Fruit fly (Drosophila melanogaster) whole organism, embryonic: Measurements from ENCODE around the gene CG2321.
A peak's percentile ranks its signal among the peaks of the same experiment; 100 is the strongest.

Experiments
- Asciz ChIP-seq: fragments of 200-800 bp; sonication (Bioruptor generic); optimal IDR thresholded peaks from 2 replicates; lab custom pipeline; 2017; ENCODE audit warnings: missing biosample characterization, mild to moderate bottlenecking, missing genetic modification characterization, missing genetic modification reagents
- Blimp-1 ChIP-seq: fragments of 200-800 bp; sonication (Bioruptor generic); optimal IDR thresholded peaks from 3 replicates; lab custom pipeline; 2018; ENCODE audit warnings: missing biosample characterization, missing genetic modification characterization, mild to moderate bottlenecking, moderate library complexity, missing genetic modification reagents
- CG10274 ChIP-seq: fragments of 200-800 bp; sonication (Bioruptor generic); optimal IDR thresholded peaks from 3 replicates; lab custom pipeline; 2017; ENCODE audit warnings: missing biosample characterization, mild to moderate bottlenecking, missing genetic modification characterization
- CG11093 ChIP-seq: fragments of 200-800 bp; sonication (Bioruptor generic); IDR thresholded peaks from 3 replicates; pipeline ENCODE4 v1.3.6; 2022; ENCODE audit warnings: missing biosample characterization, missing genetic modification characterization
- CG11398 ChIP-seq: fragments of 200-800 bp; sonication (Bioruptor generic); optimal IDR thresholded peaks from 2 replicates; lab custom pipeline; 2016; ENCODE audit warnings: missing biosample characterization, missing genetic modification characterization
- CG11456 ChIP-seq: fragments of 200-800 bp; sonication (Bioruptor generic); IDR thresholded peaks from 3 replicates; pipeline ENCODE4 v1.3.6; 2022; ENCODE audit warnings: missing biosample characterization, missing genetic modification characterization
- CG17328 ChIP-seq: fragments of 200-800 bp; sonication (Bioruptor generic); IDR thresholded peaks from 2 replicates; pipeline ENCODE4 v1.3.6; 2022; ENCODE audit warnings: missing biosample characterization, missing genetic modification characterization
- CG17385 ChIP-seq: fragments of 200-800 bp; sonication (Bioruptor generic); optimal IDR thresholded peaks from 3 replicates; lab custom pipeline; 2018; ENCODE audit warnings: missing biosample characterization, mild to moderate bottlenecking, missing genetic modification characterization
- CG17829 ChIP-seq: fragments of 200-800 bp; optimal IDR thresholded peaks from 2 replicates; lab custom pipeline; 2019; ENCODE audit warnings: missing biosample characterization, mild to moderate bottlenecking, missing genetic modification characterization, moderate library complexity
- CG18011 ChIP-seq: fragments of 200-800 bp; sonication (Bioruptor generic); optimal IDR thresholded peaks from 2 replicates; lab custom pipeline; 2017; ENCODE audit warnings: missing biosample characterization, missing genetic modification characterization, mild to moderate bottlenecking, moderate library complexity, missing genotype
- CG1832 ChIP-seq: fragments of 200-800 bp; sonication (Bioruptor generic); optimal IDR thresholded peaks from 2 replicates; lab custom pipeline; 2017; ENCODE audit warnings: missing biosample characterization, mild to moderate bottlenecking, missing genetic modification characterization, inconsistent platforms
- CG2129 ChIP-seq: fragments of 200-800 bp; sonication (Bioruptor generic); IDR thresholded peaks from 2 replicates; pipeline ENCODE4 v1.3.6; 2022; ENCODE audit warnings: missing biosample characterization, missing genetic modification characterization; ENCODE audit not compliant: partially characterized antibody
- CG3407 ChIP-seq: fragments of 200-800 bp; sonication (Bioruptor generic); optimal IDR thresholded peaks from 2 replicates; lab custom pipeline; 2018; ENCODE audit warnings: missing biosample characterization, mild to moderate bottlenecking, missing genetic modification characterization
- CG34224 ChIP-seq: fragments of 200-800 bp; sonication (Bioruptor generic); IDR thresholded peaks from 3 replicates; pipeline ENCODE4 v1.3.6; 2022; ENCODE audit warnings: missing biosample characterization, missing genetic modification characterization; ENCODE audit not compliant: partially characterized antibody
- CG3995 ChIP-seq: fragments of 200-800 bp; sonication (Bioruptor generic); optimal IDR thresholded peaks from 3 replicates; lab custom pipeline; 2016; ENCODE audit warnings: missing biosample characterization, missing genetic modification characterization
- CG4424 ChIP-seq: fragments of 200-800 bp; sonication (Bioruptor generic); optimal IDR thresholded peaks from 3 replicates; lab custom pipeline; 2016; ENCODE audit warnings: missing biosample characterization, missing genetic modification characterization
- CG4730 ChIP-seq: fragments of 200-800 bp; sonication (Bioruptor generic); IDR thresholded peaks from 2 replicates; pipeline ENCODE4 v1.3.6; 2022; ENCODE audit warnings: missing biosample characterization, missing genetic modification characterization
- CG6683 ChIP-seq: fragments of 200-800 bp; sonication (Bioruptor generic); optimal IDR thresholded peaks from 2 replicates; lab custom pipeline; 2017; ENCODE audit warnings: missing biosample characterization, mild to moderate bottlenecking, missing genetic modification characterization, missing genetic modification reagents
- CG6854 ChIP-seq: fragments of 200-800 bp; sonication (Bioruptor generic); optimal IDR thresholded peaks from 3 replicates; lab custom pipeline; 2017; ENCODE audit warnings: missing biosample characterization, mild to moderate bottlenecking, missing genetic modification characterization
- CG8089 ChIP-seq: fragments of 200-800 bp; sonication (Bioruptor generic); optimal IDR thresholded peaks from 3 replicates; lab custom pipeline; 2016; ENCODE audit warnings: missing biosample characterization, missing genetic modification characterization
- CG9932 ChIP-seq: fragments of 200-800 bp; sonication (Bioruptor generic); IDR thresholded peaks from 2 replicates; pipeline ENCODE4 v1.3.6; 2022; ENCODE audit warnings: missing biosample characterization, missing genetic modification characterization
- CHES-1-like ChIP-seq: fragments of 200-800 bp; sonication (Bioruptor generic); optimal IDR thresholded peaks from 2 replicates; lab custom pipeline; 2016; ENCODE audit warnings: missing biosample characterization, missing genetic modification characterization
- CoRest ChIP-seq: fragments of 200-800 bp; sonication (Bioruptor generic); optimal IDR thresholded peaks from 3 replicates; lab custom pipeline; 2018; ENCODE audit warnings: missing biosample characterization, mild to moderate bottlenecking, missing genetic modification characterization, moderate library complexity
- D19B ChIP-seq: fragments of 200-800 bp; sonication (Bioruptor generic); optimal IDR thresholded peaks from 2 replicates; lab custom pipeline; 2017; ENCODE audit warnings: missing biosample characterization, mild to moderate bottlenecking, missing genetic modification characterization
- Fer1 ChIP-seq: fragments of 200-800 bp; sonication (Bioruptor generic); optimal IDR thresholded peaks from 2 replicates; lab custom pipeline; 2017; ENCODE audit warnings: missing biosample characterization, mild to moderate bottlenecking, missing genetic modification characterization
- Hand ChIP-seq: fragments of 200-800 bp; sonication (Bioruptor generic); optimal IDR thresholded peaks from 2 replicates; lab custom pipeline; 2017; ENCODE audit warnings: mild to moderate bottlenecking, missing biosample characterization, missing genetic modification reagents, missing genetic modification characterization
- Hey ChIP-seq: fragments of 200-800 bp; sonication (Bioruptor generic); optimal IDR thresholded peaks from 3 replicates; lab custom pipeline; 2018; ENCODE audit warnings: missing biosample characterization, mild to moderate bottlenecking, missing genetic modification characterization
- Hmr ChIP-seq: fragments of 200-800 bp; sonication (Bioruptor generic); optimal IDR thresholded peaks from 3 replicates; lab custom pipeline; 2017; ENCODE audit warnings: mild to moderate bottlenecking, missing biosample characterization, missing genetic modification reagents, missing genetic modification characterization
- Kr ChIP-seq: fragments of 200-800 bp; sonication (Bioruptor generic); optimal IDR thresholded peaks from 2 replicates; lab custom pipeline; 2017; ENCODE audit warnings: missing biosample characterization, mild to moderate bottlenecking, missing genetic modification characterization
- Poxn ChIP-seq: fragments of 200-800 bp; sonication (Bioruptor generic); IDR thresholded peaks from 2 replicates; pipeline ENCODE4 v1.3.6; 2022; ENCODE audit warnings: missing biosample characterization, missing genetic modification characterization
- Sry-β ChIP-seq: fragments of 200-800 bp; sonication (Bioruptor generic); optimal IDR thresholded peaks from 2 replicates; lab custom pipeline; 2018; ENCODE audit warnings: missing biosample characterization, mild to moderate bottlenecking, missing genetic modification characterization, moderate library complexity
- Stat92E ChIP-seq, 3 experiments: fragments of >200 bp in 2 of 3; fragments of 200-800 bp in 1 of 3; sonication (Bioruptor generic) in 1 of 3; optimal IDR thresholded peaks; 2 replicates each; lab custom pipeline; 2017 to 2019; ENCODE audit warnings: missing biosample characterization in 3 of 3, missing genetic modification characterization in 3 of 3, mild to moderate bottlenecking in 1 of 3, moderate library complexity in 1 of 3
- bbx ChIP-seq: fragments of 200-800 bp; sonication (Bioruptor generic); IDR thresholded peaks from 2 replicates; pipeline ENCODE4 v1.3.6; 2022; ENCODE audit warnings: missing biosample characterization, missing genetic modification characterization; ENCODE audit not compliant: partially characterized antibody
- chif ChIP-seq, 2 experiments: fragments of 200-800 bp; sonication (Bioruptor generic); optimal IDR thresholded peaks; 3 replicates each; lab custom pipeline; 2016; ENCODE audit warnings: missing biosample characterization in 2 of 2, missing genetic modification characterization in 2 of 2
- chinmo ChIP-seq: fragments of 200-800 bp; sonication (Bioruptor generic); IDR thresholded peaks from 4 replicates; pipeline ENCODE4 v1.3.6; 2022; ENCODE audit warnings: missing biosample characterization, missing genetic modification characterization; ENCODE audit not compliant: partially characterized antibody
- chm ChIP-seq: fragments of 200-800 bp; sonication (Bioruptor generic); IDR thresholded peaks from 2 replicates; pipeline ENCODE4 v1.3.6; 2022; ENCODE audit warnings: missing biosample characterization, missing genetic modification characterization
- dimm ChIP-seq: fragments of 200-800 bp; sonication (Bioruptor generic); IDR thresholded peaks from 2 replicates; pipeline ENCODE4 v1.3.6; 2022; ENCODE audit warnings: missing biosample characterization, missing genetic modification characterization
- disco-r ChIP-seq: fragments of 200-800 bp; sonication (Bioruptor generic); optimal IDR thresholded peaks from 2 replicates; lab custom pipeline; 2016; ENCODE audit warnings: missing biosample characterization, missing genetic modification characterization
- en ChIP-seq: fragments of 200-800 bp; sonication (Bioruptor generic); optimal IDR thresholded peaks from 2 replicates; lab custom pipeline; 2016; ENCODE audit warnings: missing biosample characterization, missing genetic modification characterization
- grn ChIP-seq: fragments of 200-800 bp; sonication (Bioruptor generic); optimal IDR thresholded peaks from 3 replicates; lab custom pipeline; 2017; ENCODE audit warnings: missing biosample characterization, missing genetic modification characterization
- ham ChIP-seq: fragments of 200-800 bp; sonication (Bioruptor generic); IDR thresholded peaks from 2 replicates; pipeline ENCODE4 v1.3.6; 2022; ENCODE audit warnings: missing biosample characterization, missing genetic modification characterization
- hkb ChIP-seq, 2 experiments: fragments of 200-800 bp in 1 of 2; fragments of >200 bp in 1 of 2; sonication (Bioruptor generic) in 1 of 2; IDR thresholded peaks in 1 of 2; optimal IDR thresholded peaks in 1 of 2; 2 replicates each; pipeline versions ENCODE4 v1.3.6 to Lab custom; 2017 to 2022; ENCODE audit warnings: missing biosample characterization in 1 of 2, missing genetic modification characterization in 1 of 2
- jigr1 ChIP-seq: fragments of 200-800 bp; sonication (Bioruptor generic); IDR thresholded peaks from 3 replicates; pipeline ENCODE4 v1.3.6; 2022; ENCODE audit warnings: missing biosample characterization, missing genetic modification characterization
- sisA ChIP-seq: fragments of 200-800 bp; sonication (Bioruptor generic); IDR thresholded peaks from 2 replicates; pipeline ENCODE4 v1.3.6; 2022; ENCODE audit warnings: missing biosample characterization, missing genetic modification characterization
- so ChIP-seq: fragments of 200-800 bp; sonication (Bioruptor generic); IDR thresholded peaks from 3 replicates; pipeline ENCODE4 v1.3.6; 2022; ENCODE audit warnings: missing biosample characterization, missing genetic modification characterization
- tgo ChIP-seq: fragments of 200-800 bp; sonication (Bioruptor generic); IDR thresholded peaks from 3 replicates; pipeline ENCODE4 v1.3.6; 2022; ENCODE audit warnings: missing biosample characterization, missing genetic modification characterization
- tna ChIP-seq: fragments of 200-800 bp; sonication (Bioruptor generic); IDR thresholded peaks from 2 replicates; pipeline ENCODE4 v1.3.6; 2022; ENCODE audit warnings: missing biosample characterization, missing genetic modification characterization; ENCODE audit not compliant: partially characterized antibody
- ttk ChIP-seq: fragments of 200-800 bp; sonication (Bioruptor generic); IDR thresholded peaks from 2 replicates; pipeline ENCODE4 v2.1.2; 2022; ENCODE audit warnings: missing biosample characterization, missing genetic modification characterization

CG2321 gene

DNA sequence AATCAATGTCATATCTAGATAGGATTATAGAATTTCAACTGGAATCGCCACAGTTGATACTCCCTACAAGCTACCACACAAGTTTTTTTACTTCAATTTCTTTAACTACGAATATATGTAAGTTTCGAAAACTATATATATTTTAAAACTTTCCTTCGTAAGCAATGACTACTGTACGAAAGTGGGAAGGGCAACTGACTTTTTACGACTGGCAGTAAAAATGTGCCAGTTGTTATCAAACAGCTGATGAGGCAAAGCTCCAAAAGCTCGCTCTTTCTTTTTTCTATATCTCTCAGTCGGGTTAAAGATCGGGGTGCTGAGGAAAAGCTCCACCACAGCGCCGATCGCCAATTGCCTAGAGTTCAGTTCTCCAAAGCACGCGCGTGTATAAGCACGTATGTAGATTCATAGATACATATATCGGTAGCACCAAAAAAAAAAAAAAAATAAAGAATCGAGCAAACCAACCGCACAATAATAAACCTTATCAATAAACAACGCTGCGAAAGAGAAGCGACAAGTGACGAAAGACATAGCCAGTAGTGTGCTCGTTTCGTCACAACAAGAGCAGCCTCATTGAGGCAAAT, 10.0 kb downstream of the CG2321 start (continued):
- peak; percentile 64 for TF ChIP-seq CG9932 (GFP tag; lab: Robert Waterston, UW)
- TF ChIP-seq tna (GFP tag; lab: Robert Waterston, UW): peak; percentile 24; the same call in 1 of the 2 replicates
- TF ChIP-seq Fer1 (GFP tag; lab: Kevin White, UChicago): peak; percentile 79
- peak; percentile 62; the same call in 2 of the 3 replicates for TF ChIP-seq tgo (GFP tag; lab: Robert Waterston, UW)
- TF ChIP-seq Asciz (GFP tag; lab: Kevin White, UChicago): peak; percentile 69
- peak; percentile 69 for TF ChIP-seq CoRest (tag; lab: Kevin White, UChicago)
- TF ChIP-seq chm (GFP tag; lab: Robert Waterston, UW): no peak
- TF ChIP-seq CG34224: 0 out of 3 replicates have a peak, but pooled peaks have one; percentile 10
- no peak for TF ChIP-seq dimm (GFP tag; lab: Robert Waterston, UW)
- peak; percentile 55; the same call in 2 of the 3 replicates for TF ChIP-seq CG11456 (GFP tag; lab: Robert Waterston, UW)
- peak; percentile 56 for TF ChIP-seq ttk (GFP tag; lab: Robert Waterston, UW)
- peak; percentile 71 for TF ChIP-seq CG17328 (GFP tag; lab: Robert Waterston, UW)
- no peak for TF ChIP-seq Kr
- TF ChIP-seq grn (GFP tag; lab: Kevin White, UChicago): no peak
- no peak for TF ChIP-seq en (GFP tag; lab: Kevin White, UChicago)
- TF ChIP-seq Blimp-1 (GFP tag; lab: Kevin White, UChicago): peak; percentile 51
- TF ChIP-seq CG11093: 0 out of 3 replicates have a peak, but pooled peaks have one; percentile 26
- no peak for TF ChIP-seq CG3995 (GFP tag; lab: Kevin White, UChicago)
- TF ChIP-seq bbx (GFP tag; lab: Robert Waterston, UW): peak; percentile 19; the same call in 1 of the 2 replicates
- no peak for TF ChIP-seq CG8089 (GFP tag; lab: Kevin White, UChicago)
- no peak for TF ChIP-seq jigr1
- TF ChIP-seq Hand: peak; percentile 69
- TF ChIP-seq Poxn (GFP tag; lab: Robert Waterston, UW): peak; percentile 45; the same call in 1 of the 2 replicates
- TF ChIP-seq Hey (tag; lab: Kevin White, UChicago): no peak
- TF ChIP-seq CG6854 (GFP tag; lab: Kevin White, UChicago): peak; percentile 42
- TF ChIP-seq D19B: peak; percentile 43
- peak; percentile 14 for TF ChIP-seq CHES-1-like (GFP tag; lab: Kevin White, UChicago)
- TF ChIP-seq CG11398 (GFP tag; lab: Kevin White, UChicago): no peak
- TF ChIP-seq chif (GFP tag; optimal IDR thresholded peaks at IDR 0.05; lab: Kevin White, UChicago): peak in 1 of 2 experiments; percentile 9
- TF ChIP-seq CG17829: peak; percentile 47
- no peak for TF ChIP-seq hkb (optimal IDR thresholded peaks at IDR 0.05; lab: Kevin White, UChicago)
- peak; percentile 76 for TF ChIP-seq hkb (GFP tag; IDR thresholded peaks at IDR 0.05; lab: Robert Waterston, UW)
- TF ChIP-seq Sry-β (GFP tag; lab: Kevin White, UChicago): no peak
- no peak for TF ChIP-seq disco-r (GFP tag; lab: Kevin White, UChicago)
- peak; percentile 74 for TF ChIP-seq sisA (GFP tag; lab: Robert Waterston, UW)
- no peak for TF ChIP-seq Stat92E (GFP tag; optimal IDR thresholded peaks at IDR 0.05; lab: Kevin White, UChicago)
- TF ChIP-seq CG1832 (GFP tag; lab: Kevin White, UChicago): no peak
- peak; percentile 55; the same call in 1 of the 3 replicates for TF ChIP-seq so (GFP tag; lab: Robert Waterston, UW)
- TF ChIP-seq chinmo (GFP tag; lab: Robert Waterston, UW): peak; percentile 81; the same call in 3 of the 4 replicates
- no peak for TF ChIP-seq ham (GFP tag; lab: Robert Waterston, UW)
- peak; percentile 68 for TF ChIP-seq CG4730
- peak; percentile 64 for TF ChIP-seq Hmr (GFP tag; lab: Kevin White, UChicago)
- TF ChIP-seq CG17385 (GFP tag; lab: Kevin White, UChicago): peak; percentile 66
- TF ChIP-seq CG4424 (GFP tag; lab: Kevin White, UChicago): peak; percentile 47
- TF ChIP-seq CG6683 (GFP tag; lab: Kevin White, UChicago): peak; percentile 24
- no peak for TF ChIP-seq CG10274 (GFP tag; lab: Kevin White, UChicago)
- TF ChIP-seq CG2129 (GFP tag; lab: Robert Waterston, UW): no peak
- no peak for TF ChIP-seq CG3407 (GFP tag; lab: Kevin White, UChicago)
- peak; percentile 37 for TF ChIP-seq CG18011 (GFP tag; lab: Kevin White, UChicago)
